Worm (Caenorhabditis elegans) whole organism, young adult: ENCODE measurements around the gene ZK682.7.

Source experiments
- B0035.1 ChIP-seq: sonication (generic microtip); optimal IDR thresholded peaks from 2 replicates; lab custom pipeline; 2016; ENCODE audit warnings: missing genetic modification characterization, mild to moderate bottlenecking, missing compliant biosample characterization, missing genotype, missing genetic modification reagents
- B0261.1 ChIP-seq: sonication (generic microtip); optimal IDR thresholded peaks from 2 replicates; lab custom pipeline; 2016; ENCODE audit warnings: mild to moderate bottlenecking, missing genetic modification characterization, moderate library complexity, missing compliant biosample characterization
- B0336.3 ChIP-seq: fragments of 200-800 bp; sonication (Bioruptor generic); IDR thresholded peaks from 2 replicates; pipeline ENCODE4 v1.3.6; 2022; ENCODE audit warnings: missing genetic modification characterization, missing compliant biosample characterization
- C17E4.6 ChIP-seq: fragments of 200-800 bp; sonication (Bioruptor generic); IDR thresholded peaks from 2 replicates; pipeline ENCODE4 v1.3.6; 2022; ENCODE audit warnings: missing genetic modification reagents, missing genetic modification characterization, missing compliant biosample characterization
- F49E8.2 ChIP-seq: sonication (generic microtip); optimal IDR thresholded peaks from 3 replicates; lab custom pipeline; 2017; ENCODE audit warnings: missing genetic modification characterization, mild to moderate bottlenecking, missing compliant biosample characterization, antibody characterized with exemption, moderate library complexity; ENCODE audit not compliant: insufficient read depth
- F52B5.7 ChIP-seq: sonication (generic microtip); optimal IDR thresholded peaks from 2 replicates; lab custom pipeline; 2016; ENCODE audit warnings: mild to moderate bottlenecking, missing genetic modification characterization, missing compliant biosample characterization
- T26A5.8 ChIP-seq: sonication (generic microtip); optimal IDR thresholded peaks from 2 replicates; lab custom pipeline; 2016; ENCODE audit warnings: missing genetic modification characterization, missing compliant biosample characterization
- Y79H2A.3 ChIP-seq: fragments of 200-800 bp; sonication (Bioruptor generic); conservative IDR thresholded peaks from 2 replicates; pipeline ENCODE4 v1.3.6; 2022; ENCODE audit warnings: missing genetic modification reagents, missing genetic modification characterization, missing compliant biosample characterization
- ZK185.1 ChIP-seq: sonication (generic microtip); optimal IDR thresholded peaks from 2 replicates; lab custom pipeline; 2016; ENCODE audit warnings: mild to moderate bottlenecking, missing genetic modification characterization, missing compliant biosample characterization; ENCODE audit not compliant: poor library complexity, severe bottlenecking
- ama-1 ChIP-seq, 3 experiments: fragments of 150-350 bp in 1 of 3; sonication (generic microtip) in 2 of 3; optimal IDR thresholded peaks; 2 replicates each; lab custom pipeline; 2014 to 2018; ENCODE audit warnings: missing biosample characterization in 2 of 3, missing genetic modification characterization in 2 of 3, missing genetic modification reagents in 2 of 3
- aptf-3 ChIP-seq: fragments of 200-800 bp; sonication (Bioruptor generic); IDR thresholded peaks from 2 replicates; pipeline ENCODE4 v1.3.6; 2022; ENCODE audit warnings: missing genetic modification characterization, missing compliant biosample characterization
- atf-7 ChIP-seq: sonication (generic microtip); optimal IDR thresholded peaks from 2 replicates; lab custom pipeline; 2017; ENCODE audit warnings: mild to moderate bottlenecking, missing genetic modification characterization, missing compliant biosample characterization
- attf-3 ChIP-seq: fragments of 200-800 bp; sonication (Bioruptor generic); conservative IDR thresholded peaks from 2 replicates; pipeline ENCODE4 v1.3.6; 2022; ENCODE audit warnings: missing genetic modification reagents, missing genetic modification characterization, missing compliant biosample characterization
- attf-5 ChIP-seq: fragments of 200-800 bp; sonication (Bioruptor generic); optimal IDR thresholded peaks from 2 replicates; lab custom pipeline; 2018; ENCODE audit warnings: mild to moderate bottlenecking, missing genetic modification characterization, missing compliant biosample characterization
- bed-1 ChIP-seq: fragments of 200-800 bp; sonication (Bioruptor generic); IDR thresholded peaks from 2 replicates; pipeline ENCODE4 v1.3.6; 2022; ENCODE audit warnings: missing genetic modification reagents, missing genetic modification characterization, missing compliant biosample characterization
- bed-2 ChIP-seq: fragments of 200-800 bp; sonication (Bioruptor generic); IDR thresholded peaks from 2 replicates; pipeline ENCODE4 v1.3.6; 2022; ENCODE audit warnings: missing genetic modification reagents, missing genetic modification characterization, missing compliant biosample characterization
- ccch-3 ChIP-seq: fragments of 200-800 bp; sonication (Bioruptor generic); optimal IDR thresholded peaks from 2 replicates; lab custom pipeline; 2018; ENCODE audit warnings: mild to moderate bottlenecking, missing genetic modification characterization, missing compliant biosample characterization
- ceh-100 ChIP-seq: fragments of 200-800 bp; sonication (Bioruptor generic); IDR thresholded peaks from 2 replicates; pipeline ENCODE4 v1.3.6; 2022; ENCODE audit warnings: missing genetic modification reagents, missing genetic modification characterization, missing compliant biosample characterization
- chd-7 ChIP-seq: sonication (generic microtip); optimal IDR thresholded peaks from 2 replicates; lab custom pipeline; 2016; ENCODE audit warnings: mild to moderate bottlenecking, missing genetic modification characterization, moderate library complexity, missing compliant biosample characterization
- efl-1 ChIP-seq: fragments of 150-350 bp; optimal IDR thresholded peaks from 2 replicates; lab custom pipeline; 2014; ENCODE audit warnings: missing biosample characterization, missing genetic modification reagents, missing genetic modification characterization
- let-526 ChIP-seq: fragments of 200-800 bp; sonication (Bioruptor generic); IDR thresholded peaks from 2 replicates; pipeline ENCODE4 v1.3.6; 2022; ENCODE audit warnings: missing genetic modification reagents, missing genetic modification characterization, missing compliant biosample characterization
- let-607 ChIP-seq, 2 experiments: fragments of 200-800 bp in 1 of 2; sonication (Bioruptor generic) in 1 of 2; sonication (generic microtip) in 1 of 2; optimal IDR thresholded peaks; 2 replicates each; lab custom pipeline; 2016 to 2018; ENCODE audit warnings: mild to moderate bottlenecking in 2 of 2, missing compliant biosample characterization in 2 of 2, missing genetic modification characterization in 2 of 2, moderate library complexity in 2 of 2, missing genotype in 1 of 2
- lin-26 ChIP-seq: fragments of 200-800 bp; sonication (Bioruptor generic); IDR thresholded peaks from 2 replicates; pipeline ENCODE4 v1.3.6; 2022; ENCODE audit warnings: missing genetic modification reagents, missing genetic modification characterization, missing compliant biosample characterization
- lin-35 ChIP-seq, 3 experiments: fragments of 150-350 bp in 2 of 3; sonication (generic microtip) in 1 of 3; optimal IDR thresholded peaks; 2 replicates each; lab custom pipeline; 2014 to 2018; ENCODE audit warnings: missing biosample characterization in 3 of 3, missing genetic modification characterization in 3 of 3, missing genetic modification reagents in 3 of 3
- lin-54 ChIP-seq: fragments of 200-800 bp; sonication (Bioruptor generic); optimal IDR thresholded peaks from 2 replicates; lab custom pipeline; 2018; ENCODE audit warnings: mild to moderate bottlenecking, missing genetic modification characterization, missing compliant biosample characterization
- lsy-27 ChIP-seq: sonication (generic microtip); optimal IDR thresholded peaks from 2 replicates; lab custom pipeline; 2017; ENCODE audit warnings: missing genetic modification characterization, mild to moderate bottlenecking, missing compliant biosample characterization, antibody characterized with exemption, missing genotype, borderline replicate concordance; ENCODE audit not compliant: insufficient read depth
- madf-6 ChIP-seq: fragments of 200-800 bp; sonication (Bioruptor generic); IDR thresholded peaks from 2 replicates; pipeline ENCODE4 v1.3.6; 2022; ENCODE audit warnings: missing genetic modification reagents, missing genetic modification characterization, missing compliant biosample characterization
- nfyb-1 ChIP-seq: fragments of 200-800 bp; sonication (Bioruptor generic); IDR thresholded peaks from 2 replicates; pipeline ENCODE4 v1.3.6; 2022; ENCODE audit warnings: missing genetic modification reagents, missing genetic modification characterization, missing compliant biosample characterization
- nhr-27 ChIP-seq: fragments of 200-800 bp; sonication (Bioruptor generic); optimal IDR thresholded peaks from 2 replicates; lab custom pipeline; 2018; ENCODE audit warnings: mild to moderate bottlenecking, missing genetic modification characterization, moderate library complexity, missing compliant biosample characterization
- pha-4 ChIP-seq: fragments of 150-350 bp; sonication (generic microtip); optimal IDR thresholded peaks from 2 replicates; lab custom pipeline; 2014; ENCODE audit warnings: missing biosample characterization, missing genetic modification reagents, missing genetic modification characterization
- rec-8 ChIP-seq, 2 experiments: sonication (generic microtip); optimal IDR thresholded peaks; 2 replicates each; lab custom pipeline; 2016; ENCODE audit warnings: mild to moderate bottlenecking in 2 of 2, missing genetic modification characterization in 2 of 2, missing genetic modification reagents in 2 of 2, missing genotype in 2 of 2, missing biosample characterization in 1 of 2, missing compliant biosample characterization in 1 of 2, moderate library complexity in 1 of 2
- sdz-38 ChIP-seq: sonication (generic microtip); optimal IDR thresholded peaks from 2 replicates; lab custom pipeline; 2016; ENCODE audit warnings: missing genotype, missing genetic modification characterization, missing compliant biosample characterization
- sea-2 ChIP-seq: fragments of 200-800 bp; sonication (Bioruptor generic); IDR thresholded peaks from 2 replicates; pipeline ENCODE4 v1.3.6; 2022; ENCODE audit warnings: missing genetic modification characterization, missing compliant biosample characterization
- snpc-4 ChIP-seq, 5 experiments: fragments of 150-350 bp in 1 of 5; sonication (generic microtip) in 4 of 5; optimal IDR thresholded peaks; 2 replicates each; lab custom pipeline; 2014 to 2018; ENCODE audit warnings: missing genetic modification characterization in 5 of 5, missing biosample characterization in 3 of 5, antibody characterized with exemption in 2 of 5, mild to moderate bottlenecking in 2 of 5, missing compliant biosample characterization in 2 of 5, missing genotype in 2 of 5, moderate library complexity in 2 of 5, missing genetic modification reagents in 1 of 5
- somi-1 ChIP-seq: fragments of 200-800 bp; sonication (Bioruptor generic); optimal IDR thresholded peaks from 2 replicates; lab custom pipeline; 2018; ENCODE audit warnings: mild to moderate bottlenecking, missing genetic modification characterization, missing compliant biosample characterization
- tbp1 ChIP-seq: fragments of 200-800 bp; sonication (Bioruptor generic); optimal IDR thresholded peaks from 2 replicates; lab custom pipeline; 2018; ENCODE audit warnings: mild to moderate bottlenecking, missing genetic modification characterization, missing compliant biosample characterization
- tbx-9 ChIP-seq: sonication (generic microtip); optimal IDR thresholded peaks from 2 replicates; lab custom pipeline; 2016; ENCODE audit warnings: borderline replicate concordance, missing genetic modification characterization, inconsistent platforms, missing compliant biosample characterization
- xnd-1 ChIP-seq: sonication (generic microtip); optimal IDR thresholded peaks from 2 replicates; lab custom pipeline; 2016; ENCODE audit warnings: missing genotype, missing genetic modification reagents, missing genetic modification characterization, missing compliant biosample characterization
- ztf-25 ChIP-seq: fragments of 200-800 bp; sonication (Bioruptor generic); IDR thresholded peaks from 2 replicates; pipeline ENCODE4 v1.3.6; 2022; ENCODE audit warnings: missing genetic modification reagents, missing genetic modification characterization, missing compliant biosample characterization
- ztf-28 ChIP-seq: fragments of 200-800 bp; sonication (Bioruptor generic); IDR thresholded peaks from 2 replicates; pipeline ENCODE4 v1.3.6; 2022; ENCODE audit warnings: missing genetic modification reagents, missing genetic modification characterization, missing compliant biosample characterization
- ztf-6 ChIP-seq: fragments of 200-800 bp; sonication (Bioruptor generic); IDR thresholded peaks from 2 replicates; pipeline ENCODE4 v1.3.6; 2022; ENCODE audit warnings: missing genetic modification reagents, missing genetic modification characterization, missing compliant biosample characterization

ZK682.7 gene

DNA sequence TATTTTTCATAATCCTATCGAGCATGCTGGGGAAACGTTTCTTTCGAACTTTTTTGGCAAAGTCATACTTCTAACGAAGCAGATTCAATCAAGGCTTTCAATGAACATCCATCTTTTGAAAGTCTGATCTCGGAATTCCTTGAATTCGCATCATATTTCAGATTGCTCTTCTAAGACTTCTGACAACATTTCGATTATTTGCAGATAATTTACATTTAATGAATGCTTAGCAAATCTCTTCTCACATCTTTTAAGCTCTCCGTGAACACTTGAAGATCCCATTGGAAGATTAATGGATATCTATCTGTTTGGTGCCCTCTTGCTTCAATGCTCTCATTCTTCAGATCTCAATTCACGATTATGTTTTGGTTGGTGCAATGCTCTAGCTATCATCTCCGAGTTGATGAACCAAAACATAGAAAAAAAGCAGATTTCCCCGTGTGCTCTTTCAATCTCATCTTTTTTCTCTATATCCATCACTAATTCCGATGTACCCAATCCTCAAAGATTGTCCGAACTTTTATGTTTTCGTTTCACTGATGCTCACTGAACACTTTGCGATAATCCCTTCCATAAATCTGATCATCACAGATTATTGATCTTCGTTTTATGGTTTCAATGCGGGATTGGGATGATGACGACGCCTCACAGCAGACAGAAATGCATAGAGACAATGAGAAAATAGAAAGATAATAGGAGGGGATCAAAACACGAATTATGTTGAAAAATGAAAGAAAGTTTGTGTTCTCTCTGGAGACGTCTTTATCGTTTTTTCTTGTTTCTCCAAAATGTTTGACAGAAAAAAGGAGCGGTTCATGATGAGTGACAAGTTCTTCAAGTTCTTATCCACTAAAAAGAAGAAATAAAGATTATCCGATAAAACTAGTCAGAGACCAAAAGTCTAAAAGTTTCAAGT lies 17.6 kb downstream of the ZK682.7 start:
- TF ChIP-seq ZK185.1 (no peak), snpc-4 (GFP tag; optimal IDR thresholded peaks at IDR 0.05; lab: Kevin White, UChicago) (no peak), snpc-4 (tag; optimal IDR thresholded peaks at IDR 0.05; lab: Kevin White, UChicago) (no peak), lsy-27 (tag; lab: Kevin White, UChicago) (no peak), madf-6 (GFP tag; lab: Robert Waterston, UW) (no peak), ccch-3 (GFP tag; lab: Kevin White, UChicago) (no peak), xnd-1 (tag; lab: Kevin White, UChicago) (no peak), T26A5.8 (tag; lab: Kevin White, UChicago) (no peak), ama-1 (optimal IDR thresholded peaks at IDR 0.05; lab: Kevin White, UChicago) (no peak), ama-1 (GFP tag; optimal IDR thresholded peaks at IDR 0.05; lab: Kevin White, UChicago) (no peak), aptf-3 (GFP tag; lab: Robert Waterston, UW) (no peak), Y79H2A.3 (no peak), C17E4.6 (GFP tag; lab: Robert Waterston, UW) (no peak), pha-4 (tag; lab: Kevin White, UChicago) (no peak), efl-1 (GFP tag; lab: Kevin White, UChicago) (no peak), B0336.3 (GFP tag; lab: Robert Waterston, UW) (no peak), ceh-100 (GFP tag; lab: Robert Waterston, UW) (no peak), ztf-6 (GFP tag; lab: Robert Waterston, UW) (no peak), lin-35 (GFP tag; optimal IDR thresholded peaks at IDR 0.05; lab: Kevin White, UChicago) (no peak), attf-3 (GFP tag; lab: Robert Waterston, UW) (no peak)

DNA sequence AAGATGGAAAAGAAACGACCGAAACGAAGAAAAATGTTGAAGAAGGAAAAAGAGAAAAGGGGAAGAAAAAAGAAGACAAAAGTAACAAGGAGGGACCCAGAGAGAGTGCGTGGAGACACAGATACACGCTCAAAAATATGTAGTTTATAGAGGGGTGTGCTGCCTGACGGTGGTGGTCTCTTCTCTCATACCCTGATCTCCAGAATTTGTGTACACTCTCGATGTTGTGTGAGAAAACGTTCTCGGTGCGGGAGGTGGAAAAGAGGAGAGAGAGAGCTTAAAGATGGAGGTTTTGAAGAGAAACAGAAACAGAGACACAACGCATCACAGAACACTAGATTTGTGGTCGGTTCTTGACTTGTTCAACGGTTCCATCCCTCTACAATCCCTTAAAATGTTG lies 18.4 kb downstream of the ZK682.7 start:
- TF ChIP-seq ccch-3 (GFP tag; lab: Kevin White, UChicago) (no peak), lin-26 (GFP tag; lab: Robert Waterston, UW) (no peak), F49E8.2 (tag; lab: Kevin White, UChicago) (no peak), snpc-4 (GFP tag; optimal IDR thresholded peaks at IDR 0.05; lab: Kevin White, UChicago) (peak; percentile 5), snpc-4 (tag; optimal IDR thresholded peaks at IDR 0.05; lab: Kevin White, UChicago) (no peak), tbx-9 (tag; lab: Kevin White, UChicago) (no peak), ztf-25 (no peak), bed-1 (GFP tag; lab: Robert Waterston, UW) (no peak), let-607 (tag; optimal IDR thresholded peaks at IDR 0.05; lab: Kevin White, UChicago) (no peak), ama-1 (optimal IDR thresholded peaks at IDR 0.05; lab: Kevin White, UChicago) (no peak), ama-1 (GFP tag; optimal IDR thresholded peaks at IDR 0.05; lab: Kevin White, UChicago) (no peak), B0261.1 (tag; lab: Kevin White, UChicago) (no peak), nfyb-1 (GFP tag; lab: Robert Waterston, UW) (0 out of 2 replicates have a peak, but pooled peaks have one; percentile 59), atf-7 (peak; percentile 9), tbp1 (GFP tag; lab: Kevin White, UChicago) (no peak), bed-2 (GFP tag; lab: Robert Waterston, UW) (no peak), F52B5.7 (no peak), T26A5.8 (tag; lab: Kevin White, UChicago) (no peak), nhr-27 (no peak), lin-54 (no peak), chd-7 (peak; percentile 42), somi-1 (peak; percentile 62), xnd-1 (tag; lab: Kevin White, UChicago) (no peak), madf-6 (GFP tag; lab: Robert Waterston, UW) (no peak), ztf-28 (GFP tag; lab: Robert Waterston, UW) (no peak), B0035.1 (tag; lab: Kevin White, UChicago) (no peak), lsy-27 (tag; lab: Kevin White, UChicago) (no peak), rec-8 (tag; optimal IDR thresholded peaks at IDR 0.05; lab: Kevin White, UChicago) (no peak), sdz-38 (no peak), sea-2 (GFP tag; lab: Robert Waterston, UW) (no peak), attf-5 (no peak), ZK185.1 (peak; percentile 12), let-526 (GFP tag; lab: Robert Waterston, UW) (no peak)
